Fruit fly (Drosophila melanogaster) Kc167 (cell line): Measurements from ENCODE around the gene Shmt.

ENCODE experiments used
- Myc ChIP-seq: fragments of >200 bp; optimal IDR thresholded peaks from 2 replicates; lab custom pipeline; 2017; ENCODE audit warnings: missing external identifiers
- Sin3A ChIP-seq: fragments of >200 bp; optimal IDR thresholded peaks from 2 replicates; lab custom pipeline; 2018; ENCODE audit warnings: missing external identifiers
- h ChIP-seq: fragments of >200 bp; optimal IDR thresholded peaks from 3 replicates; lab custom pipeline; 2018; ENCODE audit warnings: missing external identifiers
- psq ChIP-seq: fragments of >200 bp; optimal IDR thresholded peaks from 2 replicates; lab custom pipeline; 2017; ENCODE audit warnings: missing external identifiers
- ttk ChIP-seq: sonication (Bioruptor generic); optimal IDR thresholded peaks from 2 replicates; lab custom pipeline; 2017; ENCODE audit warnings: missing external identifiers

DNA sequence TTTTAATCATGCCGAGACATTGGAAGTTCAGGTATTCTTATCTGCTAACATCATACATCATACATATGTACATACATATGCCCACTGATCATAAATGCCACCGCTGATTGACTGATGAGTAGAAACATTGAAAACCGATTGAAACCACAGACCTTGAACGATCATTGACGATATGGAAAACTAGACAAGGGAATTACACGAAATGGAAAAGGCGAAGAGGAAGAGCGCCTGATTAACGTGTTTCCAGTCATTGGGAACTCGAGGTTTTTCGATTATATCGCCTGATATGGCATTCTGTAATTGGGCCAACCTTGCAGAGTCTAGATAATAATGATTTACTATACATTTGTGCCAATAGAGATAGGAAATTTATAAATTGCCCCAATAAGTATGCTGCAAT, 31.7 kb downstream of the Shmt start:
- TF ChIP-seq Sin3A (lab: Kevin White, UChicago) (no peak), psq (lab: Kevin White, UChicago) (no peak), Myc (no peak), h (lab: Kevin White, UChicago) (no peak), ttk (no peak)
